Worm (Caenorhabditis elegans) whole organism, mixed stage, embryonic: Measurements from ENCODE around the gene twk-4.

Source experiments
- blmp-1 ChIP-seq: fragments of 150-350 bp; optimal IDR thresholded peaks from 2 replicates; lab custom pipeline; 2014; ENCODE audit warnings: missing biosample characterization, missing genetic modification characterization
- ceh-83 ChIP-seq: fragments of 200-800 bp; sonication (Bioruptor generic); optimal IDR thresholded peaks from 2 replicates; lab custom pipeline; 2018; ENCODE audit warnings: mild to moderate bottlenecking, missing genetic modification characterization, missing compliant biosample characterization
- cnd-1 ChIP-seq: fragments of 200-800 bp; sonication (Bioruptor generic); optimal IDR thresholded peaks from 2 replicates; lab custom pipeline; 2018; ENCODE audit warnings: mild to moderate bottlenecking, missing genetic modification characterization, missing compliant biosample characterization
- flh-1 ChIP-seq: fragments of 200-800 bp; sonication (Bioruptor generic); optimal IDR thresholded peaks from 2 replicates; lab custom pipeline; 2018; ENCODE audit warnings: mild to moderate bottlenecking, missing genetic modification characterization, moderate library complexity, missing compliant biosample characterization
- ham-2 ChIP-seq: fragments of 200-800 bp; sonication (Bioruptor generic); optimal IDR thresholded peaks from 2 replicates; lab custom pipeline; 2018; ENCODE audit warnings: mild to moderate bottlenecking, missing genetic modification characterization, missing compliant biosample characterization
- lin-13 ChIP-seq: fragments of 150-350 bp; optimal IDR thresholded peaks from 2 replicates; lab custom pipeline; 2014; ENCODE audit warnings: missing biosample characterization, missing genetic modification characterization
- lin-32 ChIP-seq: fragments of 200-800 bp; sonication (Bioruptor generic); optimal IDR thresholded peaks from 2 replicates; lab custom pipeline; 2018; ENCODE audit warnings: mild to moderate bottlenecking, missing genetic modification characterization, missing compliant biosample characterization
- lsy-2 ChIP-seq: fragments of 150-350 bp; optimal IDR thresholded peaks from 2 replicates; lab custom pipeline; 2014; ENCODE audit warnings: missing biosample characterization, missing genetic modification characterization
- mep-1 ChIP-seq: fragments of 150-350 bp; optimal IDR thresholded peaks from 2 replicates; lab custom pipeline; 2017; ENCODE audit warnings: missing biosample characterization, missing genetic modification reagents, missing genetic modification characterization, inconsistent platforms
- mls-2 ChIP-seq: sonication (generic microtip); optimal IDR thresholded peaks from 2 replicates; lab custom pipeline; 2016; ENCODE audit warnings: mild to moderate bottlenecking, missing genetic modification characterization, moderate library complexity, missing compliant biosample characterization
- nhr-12 ChIP-seq: fragments of 150-350 bp; optimal IDR thresholded peaks from 2 replicates; lab custom pipeline; 2014; ENCODE audit warnings: missing biosample characterization, missing genetic modification characterization
- nhr-28 ChIP-seq: fragments of 150-350 bp; optimal IDR thresholded peaks from 2 replicates; lab custom pipeline; 2014; ENCODE audit warnings: missing biosample characterization, missing genetic modification characterization
- pha-4 ChIP-seq: fragments of 150-350 bp; optimal IDR thresholded peaks from 2 replicates; lab custom pipeline; 2018; ENCODE audit warnings: missing biosample characterization, missing genetic modification reagents, missing genetic modification characterization
- snpc-4 ChIP-seq: fragments of 150-350 bp; optimal IDR thresholded peaks from 2 replicates; lab custom pipeline; 2014; ENCODE audit warnings: missing biosample characterization, missing genetic modification characterization

- TF ChIP-seq lsy-2 (tag; lab: Kevin White, UChicago) (no peak), pha-4 (tag; lab: Kevin White, UChicago) (no peak), lin-32 (GFP tag; lab: Kevin White, UChicago) (no peak), ham-2 (GFP tag; lab: Kevin White, UChicago) (no peak), mls-2 (tag; lab: Kevin White, UChicago) (no peak), snpc-4 (tag; lab: Kevin White, UChicago) (no peak), blmp-1 (no peak), cnd-1 (no peak), flh-1 (no peak), ceh-83 (GFP tag; lab: Kevin White, UChicago) (no peak), nhr-12 (no peak), nhr-28 (tag; lab: Kevin White, UChicago) (no peak), mep-1 (no peak), lin-13 (tag; lab: Kevin White, UChicago) (no peak)
These were observed 38.8 kb upstream of the twk-4 start, which contains the start of gene T26C5.2 for ce11 chrII:9232923-9233322.
